Fruit fly (Drosophila melanogaster): ENCODE measurements around the gene RhoGAP16F.

Gene RhoGAP16F

DNA sequence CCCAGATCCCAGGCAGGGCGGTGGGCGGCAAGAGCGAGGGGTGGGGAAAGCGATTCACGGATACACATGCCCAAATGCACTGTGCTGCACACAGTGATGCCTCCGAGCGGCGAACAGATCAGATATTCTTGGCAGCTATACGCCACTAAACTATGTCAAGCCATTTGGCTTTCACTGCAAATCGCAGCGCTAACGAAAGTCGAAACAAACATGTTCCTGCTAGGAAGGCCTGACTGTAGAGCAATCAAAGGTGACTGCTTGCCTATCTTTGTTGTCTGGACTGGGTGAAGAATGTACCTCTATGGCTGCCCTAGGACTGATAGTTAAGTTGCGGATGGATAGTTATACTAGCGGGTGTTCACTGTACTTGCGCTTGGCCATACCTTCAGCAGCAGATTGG lies 43.1 kb downstream of the RhoGAP16F start (continued):
- no peak for TF ChIP-seq CG6854 (GFP tag; optimal IDR thresholded peaks at IDR 0.05)
- TF ChIP-seq Blimp-1 (GFP tag; optimal IDR thresholded peaks at IDR 0.05), result no peak
- TF ChIP-seq fd59A (GFP tag; optimal IDR thresholded peaks at IDR 0.05), result no peak
- TF ChIP-seq CG11902 (GFP tag; optimal IDR thresholded peaks at IDR 0.05), result peak; percentile 25
- no peak for TF ChIP-seq CG10631 (GFP tag; optimal IDR thresholded peaks at IDR 0.05)
- no peak for TF ChIP-seq CG7368 (GFP tag; optimal IDR thresholded peaks at IDR 0.05)
- TF ChIP-seq topi (GFP tag; optimal IDR thresholded peaks at IDR 0.05), result peak; percentile 17
- TF ChIP-seq CG1621 (tag; optimal IDR thresholded peaks at IDR 0.05), result no peak
- TF ChIP-seq CG6792 (GFP tag; optimal IDR thresholded peaks at IDR 0.05), result peak; percentile 26
- TF ChIP-seq CG31627 (GFP tag; optimal IDR thresholded peaks at IDR 0.05), result peak; percentile 62

DNA sequence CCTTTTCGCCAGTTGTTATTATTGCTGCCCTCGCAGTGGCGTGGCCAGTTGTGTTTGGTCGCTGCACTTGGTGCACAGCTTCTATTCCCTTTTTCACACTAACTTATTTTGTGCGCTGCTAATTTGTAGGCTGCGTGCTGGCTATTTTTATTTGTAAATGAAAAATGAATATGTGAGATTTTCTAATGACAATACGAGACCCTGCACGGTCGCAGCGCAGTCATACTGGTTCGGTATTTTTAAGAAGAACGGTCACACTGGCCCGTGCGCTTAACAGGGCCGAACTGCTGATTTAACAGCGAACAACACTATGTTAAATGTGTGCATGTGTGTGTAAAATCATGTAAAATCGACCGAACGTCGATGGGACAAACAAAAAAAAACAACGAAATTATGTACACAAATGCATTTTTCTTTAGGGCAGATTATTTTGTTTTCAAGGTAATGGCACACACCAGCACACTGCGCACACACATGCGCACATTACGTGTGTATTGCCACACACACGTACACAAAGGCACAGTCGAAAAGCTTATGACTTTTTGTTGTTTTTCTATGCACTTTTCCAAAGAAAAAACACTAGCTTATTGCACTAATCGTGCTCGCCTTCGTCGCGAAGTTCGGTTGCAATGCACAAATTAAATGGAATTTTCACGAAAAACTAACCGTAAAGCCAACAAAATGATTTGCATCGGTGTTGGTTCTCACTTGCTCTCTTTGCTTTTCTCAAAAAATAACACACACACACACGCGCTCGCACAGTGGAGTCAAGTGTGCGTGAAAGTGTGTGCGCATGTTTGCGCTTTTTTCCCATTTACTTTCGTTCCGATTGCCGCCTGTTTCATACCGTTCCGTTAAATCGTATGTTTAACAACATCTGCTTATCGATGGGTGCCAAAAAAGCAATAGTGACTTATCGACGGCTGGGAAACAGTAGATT lies 44.2 kb downstream of the RhoGAP16F start, which contains the start of gene ari-1:
Gene ari-1, minus strand, starts transcription at position 875 of the 940 bp plus-strand sequence.
- 0 out of 2 replicates have a peak, but pooled peaks have one; percentile 22 for TF ChIP-seq CG15336 (GFP tag; IDR thresholded peaks at IDR 0.05)
- peak; percentile 12 for TF ChIP-seq dac (GFP tag; optimal IDR thresholded peaks at IDR 0.05)
- peak in 1 of 2 experiments; percentile 33 for TF ChIP-seq ss (GFP tag; optimal IDR thresholded peaks at IDR 0.05)
- peak; percentile 67 for TF ChIP-seq Eip78C (GFP tag)
- no peak for TF ChIP-seq CG34406 (GFP tag; optimal IDR thresholded peaks at IDR 0.05)
- peak; percentile 47 for TF ChIP-seq fkh (GFP tag; optimal IDR thresholded peaks at IDR 0.05)
- TF ChIP-seq CG3032 (tag; optimal IDR thresholded peaks at IDR 0.05), result no peak
- peak; percentile 13 for TF ChIP-seq vri (GFP tag; optimal IDR thresholded peaks at IDR 0.05)
- TF ChIP-seq Hr4 (GFP tag; optimal IDR thresholded peaks at IDR 0.05), result no peak
- no peak for TF ChIP-seq Ets96B (tag; optimal IDR thresholded peaks at IDR 0.05)
- no peak for TF ChIP-seq topi (GFP tag; optimal IDR thresholded peaks at IDR 0.05)
- no peak for TF ChIP-seq Eip93F (GFP tag; optimal IDR thresholded peaks at IDR 0.05)
- TF ChIP-seq Hr38 (GFP tag; optimal IDR thresholded peaks at IDR 0.05), result no peak
- TF ChIP-seq Sox102F (GFP tag; optimal IDR thresholded peaks at IDR 0.05), result peak; percentile 16
- no peak for TF ChIP-seq CG31627 (GFP tag; optimal IDR thresholded peaks at IDR 0.05)
- no peak for TF ChIP-seq acj6 (GFP tag; optimal IDR thresholded peaks at IDR 0.05)
- TF ChIP-seq CG6276 (GFP tag; optimal IDR thresholded peaks at IDR 0.05), result peak; percentile 22
- no peak for TF ChIP-seq CG6163 (GFP tag; IDR thresholded peaks at IDR 0.05)
- TF ChIP-seq spab (GFP tag; optimal IDR thresholded peaks at IDR 0.05), result no peak
- TF ChIP-seq CG4318 (GFP tag; optimal IDR thresholded peaks at IDR 0.05), result no peak
- no peak for TF ChIP-seq OdsH (GFP tag; optimal IDR thresholded peaks at IDR 0.05)
- TF ChIP-seq dsx (GFP tag; optimal IDR thresholded peaks at IDR 0.05; ENCODE audit: poor library complexity, severe bottlenecking), result no peak

DNA sequence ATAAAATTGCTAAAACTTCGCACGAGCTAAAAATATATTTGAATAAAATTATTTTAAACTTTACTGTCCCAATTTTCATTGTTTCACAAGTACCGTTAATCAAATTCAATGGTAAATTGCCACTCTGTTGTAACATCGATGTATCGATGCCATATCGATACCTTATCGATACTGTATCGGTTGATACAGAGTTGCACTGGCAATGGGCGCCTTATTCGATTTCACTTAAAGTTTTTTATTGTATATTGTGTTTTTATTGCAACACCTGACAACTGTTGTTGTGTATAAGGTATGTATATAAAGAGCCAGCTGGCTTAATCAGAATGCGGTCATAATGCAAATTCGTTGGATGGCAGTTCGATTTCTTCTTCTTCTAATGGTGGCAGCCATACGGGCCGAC lies 45.4 kb downstream of the RhoGAP16F start, which contains the start of gene CG43229:
Gene CG43229, plus strand, starts transcription at position 246 of the 400 bp plus-strand sequence.
- peak; percentile 26 for TF ChIP-seq Eip78C (GFP tag)
- no peak for TF ChIP-seq dac (GFP tag; optimal IDR thresholded peaks at IDR 0.05)

DNA sequence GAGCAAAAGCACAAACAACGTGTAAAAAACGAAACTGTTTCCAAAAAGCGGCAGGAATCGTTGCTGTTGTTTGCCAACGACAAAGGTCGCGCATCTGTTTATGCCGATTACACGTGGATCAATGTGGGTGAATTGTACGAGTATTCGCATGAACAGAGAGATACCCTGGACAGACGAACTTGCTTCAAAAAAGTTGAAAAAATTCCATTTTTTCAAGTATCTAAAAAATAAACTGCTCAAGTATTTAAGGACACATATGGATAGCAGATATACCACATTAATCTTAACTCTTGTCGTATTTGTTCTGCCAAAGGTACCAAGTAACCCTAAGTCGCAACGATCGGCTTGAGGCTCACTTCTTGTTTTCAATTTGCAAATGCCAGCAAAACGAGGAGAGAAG lies 47.0 kb downstream of the RhoGAP16F start:
- TF ChIP-seq Eip78C (GFP tag) (peak; percentile 60), Smox (GFP tag; optimal IDR thresholded peaks at IDR 0.05) (no peak), svp (GFP tag) (peak; percentile 68), topi (GFP tag; optimal IDR thresholded peaks at IDR 0.05) (no peak)

All from whole organism, prepupa.